Worm (Caenorhabditis elegans): ENCODE results near the gene ooc-3.

ooc-3 gene

DNA sequence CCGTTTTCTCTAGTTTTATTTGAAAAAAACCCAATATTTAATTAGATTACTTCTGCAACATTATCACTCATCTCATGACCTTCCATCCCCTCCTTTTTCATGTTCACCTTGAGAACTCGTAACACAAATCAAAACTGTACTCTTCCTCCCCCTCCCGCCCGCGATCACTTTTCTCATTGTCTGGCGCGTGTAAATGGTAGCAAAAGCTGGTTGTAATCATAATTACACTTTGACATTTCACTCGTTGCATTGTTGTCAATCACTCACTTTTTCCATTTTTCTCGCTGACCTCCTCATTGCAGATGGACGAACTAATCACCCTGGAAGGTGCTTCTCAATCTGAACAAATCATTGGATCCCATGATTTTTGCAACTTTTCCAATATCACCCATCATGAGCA, 15.3 kb upstream of the ooc-3 start, which contains the start of gene npr-41:
TSS of gene npr-41 (plus strand) at position 301 of the 400 bp plus-strand sequence.
- no peak for TF ChIP-seq aly-2 (tag; optimal IDR thresholded peaks at IDR 0.05)
- no peak for TF ChIP-seq ZK546.5 (tag; optimal IDR thresholded peaks at IDR 0.05)
- no peak for TF ChIP-seq nhr-6 (tag; optimal IDR thresholded peaks at IDR 0.05)
- TF ChIP-seq lin-13 (GFP tag; optimal IDR thresholded peaks at IDR 0.05): no peak
- no peak for TF ChIP-seq sma-3 (GFP tag; optimal IDR thresholded peaks at IDR 0.05)
- no peak for TF ChIP-seq nhr-129 (tag; optimal IDR thresholded peaks at IDR 0.05)
- no peak for TF ChIP-seq sma-9 (GFP tag; optimal IDR thresholded peaks at IDR 0.05)
- TF ChIP-seq sma-9 (tag; optimal IDR thresholded peaks at IDR 0.05): no peak
- no peak for TF ChIP-seq nhr-23 (tag; optimal IDR thresholded peaks at IDR 0.05)
- no peak for TF ChIP-seq mbf-1 (tag; optimal IDR thresholded peaks at IDR 0.05)
- no peak for TF ChIP-seq Y55F3AM.14 (GFP tag; optimal IDR thresholded peaks at IDR 0.05)
- no peak for TF ChIP-seq nhr-21 (tag; optimal IDR thresholded peaks at IDR 0.05)
- no peak for TF ChIP-seq ama-1 (optimal IDR thresholded peaks at IDR 0.05)
- TF ChIP-seq ztf-11 (tag; optimal IDR thresholded peaks at IDR 0.05): no peak

DNA sequence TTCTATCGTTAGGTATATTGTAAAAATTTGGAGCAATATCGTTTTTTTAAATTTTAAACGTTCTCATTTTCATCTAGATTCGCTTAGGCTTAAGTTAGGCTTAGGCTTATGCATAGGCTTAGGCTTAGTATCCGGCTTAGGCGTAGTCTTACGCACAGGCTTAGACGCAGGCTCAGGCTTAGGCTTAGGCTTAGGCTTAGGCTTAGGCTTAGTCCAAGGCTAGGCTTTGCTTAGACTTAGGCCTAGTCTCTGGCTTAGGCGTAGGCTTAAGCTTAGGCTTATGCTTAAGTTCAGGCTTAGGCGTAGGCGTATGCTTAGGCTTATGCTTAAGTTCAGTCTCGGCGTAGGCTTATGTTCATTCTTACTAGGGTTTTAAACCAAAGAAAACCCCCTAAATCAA, 8.6 kb upstream of the ooc-3 start:
- no peak for TF ChIP-seq alr-1 (tag; optimal IDR thresholded peaks at IDR 0.05)

- TF ChIP-seq crh-2 (tag; optimal IDR thresholded peaks at IDR 0.05) (peak; percentile 5), sem-4 (tag; optimal IDR thresholded peaks at IDR 0.05) (no peak), sma-9 (GFP tag; optimal IDR thresholded peaks at IDR 0.05) (peak; percentile 56), sma-9 (tag; optimal IDR thresholded peaks at IDR 0.05) (no peak), nhr-11 (tag; optimal IDR thresholded peaks at IDR 0.05) (no peak), nhr-237 (tag; optimal IDR thresholded peaks at IDR 0.05) (no peak), unc-62 (GFP tag; optimal IDR thresholded peaks at IDR 0.05) (no peak), blmp-1 (tag; optimal IDR thresholded peaks at IDR 0.05; ENCODE audit: insufficient read depth) (peak; percentile 90), nhr-25 (tag; optimal IDR thresholded peaks at IDR 0.05) (peak; percentile 7), lsy-2 (tag; optimal IDR thresholded peaks at IDR 0.05) (peak in 1 of 2 experiments; percentile 12), elt-1 (tag; optimal IDR thresholded peaks at IDR 0.05) (no peak), dmd-4 (tag; optimal IDR thresholded peaks at IDR 0.05) (no peak), alr-1 (tag; optimal IDR thresholded peaks at IDR 0.05) (no peak), lin-11 (tag; optimal IDR thresholded peaks at IDR 0.05) (no peak), nhr-21 (tag; optimal IDR thresholded peaks at IDR 0.05) (peak; percentile 84), fos-1 (tag; optimal IDR thresholded peaks at IDR 0.05) (peak; percentile 36), lin-13 (GFP tag; optimal IDR thresholded peaks at IDR 0.05) (no peak)
Measured at ce11 chrII:11501956-11502355, 6.8 kb upstream of the ooc-3 start.

DNA sequence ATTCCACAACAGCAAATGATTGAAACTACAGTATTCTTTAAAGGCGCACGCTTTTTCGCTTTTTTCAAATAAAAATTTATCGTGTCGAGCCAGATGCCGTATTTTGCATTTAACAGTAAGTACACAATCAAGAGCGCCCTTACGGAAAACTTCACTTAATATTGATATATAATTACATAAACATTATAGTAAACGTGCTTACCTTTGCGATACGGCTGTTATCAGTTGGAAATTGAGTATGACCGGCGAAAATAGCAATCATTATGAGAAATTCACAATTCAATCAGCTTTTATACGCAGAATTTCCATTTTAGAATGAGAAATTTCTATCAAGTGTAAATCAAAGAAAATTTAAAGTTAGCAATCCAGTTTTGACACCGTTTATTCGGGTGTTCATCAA, 5.1 kb upstream of the ooc-3 start, which contains the start of gene B0334.20:
TSS of gene B0334.20 (minus strand) at position 262 of the 400 bp plus-strand sequence.
- TF ChIP-seq dmd-4 (tag; optimal IDR thresholded peaks at IDR 0.05) (no peak), fos-1 (tag; optimal IDR thresholded peaks at IDR 0.05) (peak; percentile 53)

DNA sequence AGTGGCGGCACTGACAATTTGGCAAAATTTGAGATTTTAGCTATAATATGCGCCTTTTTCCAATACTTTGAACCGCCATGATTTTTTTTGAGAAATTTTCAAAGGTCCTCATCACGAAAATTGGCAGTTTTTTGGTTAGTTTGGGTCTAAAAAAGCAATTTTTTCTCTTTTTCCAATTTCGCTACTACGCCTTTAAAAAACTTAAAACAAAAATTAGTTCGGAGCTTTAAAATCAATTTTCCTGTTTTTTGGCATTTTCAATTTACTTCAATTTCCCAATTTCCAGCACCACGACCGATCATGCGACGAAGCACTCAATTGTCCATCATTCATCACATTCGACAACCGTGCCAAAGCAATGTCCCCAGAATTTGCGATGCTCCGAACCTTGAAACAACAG, 2.2 kb upstream of the ooc-3 start, which contains the start of gene B0334.5:
TSS of gene B0334.5 (plus strand) at position 301 of the 400 bp plus-strand sequence.
- TF ChIP-seq elt-3 (tag; optimal IDR thresholded peaks at IDR 0.05) (no peak), lin-13 (GFP tag; optimal IDR thresholded peaks at IDR 0.05) (no peak), F13H6.1 (tag; optimal IDR thresholded peaks at IDR 0.05) (no peak), aly-2 (tag; optimal IDR thresholded peaks at IDR 0.05) (no peak), unc-55 (GFP tag; optimal IDR thresholded peaks at IDR 0.05) (no peak), Y55F3AM.14 (GFP tag; optimal IDR thresholded peaks at IDR 0.05) (no peak), crh-2 (tag; optimal IDR thresholded peaks at IDR 0.05) (no peak), ztf-4 (tag; optimal IDR thresholded peaks at IDR 0.05) (no peak), nhr-129 (tag; optimal IDR thresholded peaks at IDR 0.05) (no peak)

ce11 chrII:11496767-11497166, 1.6 kb upstream of the ooc-3 start, which contains the start of gene emc-5:
Gene emc-5, plus strand, starts transcription at chrII:11496780.
- no peak for TF ChIP-seq ama-1 (optimal IDR thresholded peaks at IDR 0.05)
- peak; percentile 9 for TF ChIP-seq mab-5 (tag; optimal IDR thresholded peaks at IDR 0.05)
- no peak for TF ChIP-seq nhr-129 (tag; optimal IDR thresholded peaks at IDR 0.05)
- TF ChIP-seq elt-1 (tag; optimal IDR thresholded peaks at IDR 0.05): no peak
- no peak for TF ChIP-seq nhr-11 (tag; optimal IDR thresholded peaks at IDR 0.05)
- TF ChIP-seq peb-1 (tag; optimal IDR thresholded peaks at IDR 0.05): no peak
- TF ChIP-seq nhr-237 (tag; optimal IDR thresholded peaks at IDR 0.05): no peak
- no peak for TF ChIP-seq nhr-23 (tag; optimal IDR thresholded peaks at IDR 0.05)
- no peak for TF ChIP-seq sem-4 (tag; optimal IDR thresholded peaks at IDR 0.05)
- no peak for TF ChIP-seq aly-2 (tag; optimal IDR thresholded peaks at IDR 0.05)
- TF ChIP-seq unc-55 (GFP tag; optimal IDR thresholded peaks at IDR 0.05): no peak
- TF ChIP-seq nhr-6 (tag; optimal IDR thresholded peaks at IDR 0.05): no peak
- TF ChIP-seq nhr-12 (tag; optimal IDR thresholded peaks at IDR 0.05): no peak
- peak; percentile 17 for TF ChIP-seq sma-9 (GFP tag; optimal IDR thresholded peaks at IDR 0.05)
- no peak for TF ChIP-seq sma-9 (tag; optimal IDR thresholded peaks at IDR 0.05)
- TF ChIP-seq sma-3 (GFP tag; optimal IDR thresholded peaks at IDR 0.05): no peak
- no peak for TF ChIP-seq mbf-1 (tag; optimal IDR thresholded peaks at IDR 0.05)
- peak in 1 of 2 experiments; percentile 34 for TF ChIP-seq lsy-2 (tag; optimal IDR thresholded peaks at IDR 0.05)
- TF ChIP-seq ztf-11 (tag; optimal IDR thresholded peaks at IDR 0.05): no peak
- peak; percentile 43 for TF ChIP-seq F13H6.1 (tag; optimal IDR thresholded peaks at IDR 0.05)

Measured in whole organism, L2 larva.